Fruit fly (Drosophila melanogaster): ENCODE results near the gene Cyp6d5.

Gene Cyp6d5

DNA sequence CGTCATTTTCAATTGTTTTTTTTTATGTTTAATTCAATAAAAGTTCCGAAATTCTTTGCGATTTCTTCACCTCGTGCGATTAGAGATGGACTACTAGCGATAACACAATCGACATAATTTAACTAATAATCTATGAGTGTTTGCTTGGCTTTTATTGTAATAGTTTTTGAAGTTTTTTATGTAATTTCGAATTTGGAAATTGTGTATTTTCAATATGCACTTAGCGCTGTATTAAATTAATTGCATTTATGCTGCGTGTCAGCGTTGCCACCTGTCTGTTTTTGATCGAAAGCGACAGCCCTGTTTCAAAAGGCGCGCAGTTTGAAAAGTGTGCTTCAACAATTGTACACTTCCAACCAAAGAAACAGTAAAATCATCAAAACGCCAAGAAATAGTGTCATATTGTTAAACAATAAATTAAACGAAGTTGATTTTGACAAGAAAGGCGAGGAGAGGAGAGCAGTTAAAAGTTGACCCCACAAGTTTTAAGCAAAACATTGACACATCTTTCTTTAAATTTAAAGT lies 7.0 kb downstream of the Cyp6d5 start, which contains the start of gene CG9922 (continued):
- TF ChIP-seq CG31441 (GFP tag; IDR thresholded peaks at IDR 0.05) (no peak), bowl (GFP tag; IDR thresholded peaks at IDR 0.05) (no peak), dan (GFP tag; IDR thresholded peaks at IDR 0.05) (no peak), Dll (GFP tag; IDR thresholded peaks at IDR 0.05; ENCODE audit: partially characterized antibody) (peak; percentile 71), sens-2 (GFP tag; IDR thresholded peaks at IDR 0.05) (no peak), pros (GFP tag; optimal IDR thresholded peaks at IDR 0.05) (no peak), Tbp (GFP tag; optimal IDR thresholded peaks at IDR 0.05) (no peak), Vsx1 (GFP tag; optimal IDR thresholded peaks at IDR 0.05) (peak; percentile 10), CG1024 (GFP tag; IDR thresholded peaks at IDR 0.05) (no peak), ato (GFP tag; IDR thresholded peaks at IDR 0.05; ENCODE audit: partially characterized antibody) (no peak), Poxn (GFP tag; IDR thresholded peaks at IDR 0.05) (no peak), CG17361 (GFP tag; IDR thresholded peaks at IDR 0.05) (peak; percentile 38; the same call in 1 of the 3 replicates), HLH4C (GFP tag; IDR thresholded peaks at IDR 0.05; ENCODE audit: partially characterized antibody) (peak; percentile 65; the same call in 2 of the 3 replicates), zf30C (GFP tag; optimal IDR thresholded peaks at IDR 0.05) (no peak), CG14860 (GFP tag; IDR thresholded peaks at IDR 0.05; ENCODE audit: partially characterized antibody) (no peak), CG12391 (tag; optimal IDR thresholded peaks at IDR 0.05) (peak; percentile 84), gsb (GFP tag; IDR thresholded peaks at IDR 0.05) (no peak), Gsc (GFP tag; IDR thresholded peaks at IDR 0.05) (no peak), CG7963 (GFP tag; IDR thresholded peaks at IDR 0.05; ENCODE audit: partially characterized antibody) (no peak), Hand (GFP tag; optimal IDR thresholded peaks at IDR 0.05) (no peak), chn (GFP tag; optimal IDR thresholded peaks at IDR 0.05) (peak; percentile 61), CG13123 (GFP tag; optimal IDR thresholded peaks at IDR 0.05) (peak; percentile 31), ab (GFP tag; optimal IDR thresholded peaks at IDR 0.05) (no peak), stc (GFP tag; IDR thresholded peaks at IDR 0.05) (peak; percentile 27; the same call in 1 of the 2 replicates), CG12299 (tag; optimal IDR thresholded peaks at IDR 0.05) (peak; percentile 59), CG32532 (GFP tag; IDR thresholded peaks at IDR 0.05) (peak; percentile 49; the same call in 1 of the 2 replicates), CG11247 (GFP tag; IDR thresholded peaks at IDR 0.05) (no peak), CG13894 (tag; optimal IDR thresholded peaks at IDR 0.05) (peak; percentile 43), ssp (GFP tag; IDR thresholded peaks at IDR 0.05) (no peak), ap (GFP tag; IDR thresholded peaks at IDR 0.05) (no peak), Fer2 (tag; optimal IDR thresholded peaks at IDR 0.05) (no peak), NC2α (GFP tag; optimal IDR thresholded peaks at IDR 0.05) (no peak), CG1529 (GFP tag; optimal IDR thresholded peaks at IDR 0.05) (no peak), twi (tag; optimal IDR thresholded peaks at IDR 0.05) (no peak), inv (GFP tag; IDR thresholded peaks at IDR 0.05; ENCODE audit: partially characterized antibody) (peak; percentile 57), Fer1 (GFP tag; optimal IDR thresholded peaks at IDR 0.05) (peak; percentile 70), Nf-YC (tag; optimal IDR thresholded peaks at IDR 0.05) (peak; percentile 55), danr (GFP tag; IDR thresholded peaks at IDR 0.05) (no peak), ase (GFP tag; IDR thresholded peaks at IDR 0.05) (no peak), schlank (tag; optimal IDR thresholded peaks at IDR 0.05) (no peak), jing (GFP tag; optimal IDR thresholded peaks at IDR 0.05) (no peak), repo (GFP tag; optimal IDR thresholded peaks at IDR 0.05) (peak; percentile 63), Usf (GFP tag; optimal IDR thresholded peaks at IDR 0.05) (no peak), so (GFP tag; IDR thresholded peaks at IDR 0.05) (no peak), Bgb (GFP tag; IDR thresholded peaks at IDR 0.05; ENCODE audit: partially characterized antibody) (peak; percentile 68; the same call in 1 of the 2 replicates)

Measured in whole organism, embryonic.